Fruit fly (Drosophila melanogaster): Measurements from ENCODE around the gene CG42831.

Gene CG42831

dm6 chr3L:10827348-10827747 is 12.7 kb downstream of the CG42831 start:
- TF ChIP-seq fd96Ca (GFP tag; IDR thresholded peaks at IDR 0.05) (no peak), CG12605 (GFP tag; IDR thresholded peaks at IDR 0.05) (no peak), CG17806 (tag; optimal IDR thresholded peaks at IDR 0.05) (no peak), CG8159 (tag; optimal IDR thresholded peaks at IDR 0.05) (peak; percentile 31)

- TF ChIP-seq Pif1B (GFP tag; optimal IDR thresholded peaks at IDR 0.05), result no peak
- no peak for TF ChIP-seq Snoo (tag; optimal IDR thresholded peaks at IDR 0.05)
- no peak for TF ChIP-seq CG8301 (tag; optimal IDR thresholded peaks at IDR 0.05)
- no peak for TF ChIP-seq rn (GFP tag; IDR thresholded peaks at IDR 0.05)
- TF ChIP-seq CG17806 (tag; optimal IDR thresholded peaks at IDR 0.05), result no peak
- no peak for TF ChIP-seq CG4496 (GFP tag; IDR thresholded peaks at IDR 0.05)
- no peak for TF ChIP-seq gl (tag; optimal IDR thresholded peaks at IDR 0.05)
- no peak for TF ChIP-seq CG10348 (GFP tag; IDR thresholded peaks at IDR 0.05)
- no peak for TF ChIP-seq CG34367 (tag; optimal IDR thresholded peaks at IDR 0.05)
- TF ChIP-seq CG32121 (GFP tag; IDR thresholded peaks at IDR 0.05), result no peak
- no peak for TF ChIP-seq D1 (tag; optimal IDR thresholded peaks at IDR 0.05)
- no peak for TF ChIP-seq CG8159 (tag; optimal IDR thresholded peaks at IDR 0.05)
- TF ChIP-seq CG9948 (tag; optimal IDR thresholded peaks at IDR 0.05), result no peak
- no peak for TF ChIP-seq EcR (GFP tag; optimal IDR thresholded peaks at IDR 0.05)
Observed at dm6 chr3L:10829160-10829559, 14.5 kb downstream of the CG42831 start.

DNA sequence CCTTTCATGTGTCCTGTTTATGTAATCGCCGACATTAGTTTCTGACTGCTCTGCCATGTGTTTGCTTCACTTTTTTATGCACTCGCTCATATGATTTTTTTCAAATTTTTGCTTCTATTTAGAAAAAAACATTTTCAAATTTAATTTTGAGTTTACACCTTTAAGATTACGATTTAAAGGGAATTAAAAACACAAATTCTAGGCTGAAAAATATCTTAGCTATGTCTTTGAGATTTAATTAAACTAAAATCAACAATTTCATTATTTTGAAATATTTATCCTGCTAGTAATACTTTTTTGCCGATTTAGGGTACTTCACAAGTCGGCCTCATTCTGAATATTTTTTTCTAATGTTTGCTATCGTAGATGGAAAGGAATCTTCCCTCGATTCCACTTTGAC is 18.6 kb downstream of the CG42831 start:
- no peak for TF ChIP-seq Ets98B (GFP tag; IDR thresholded peaks at IDR 0.05)
- TF ChIP-seq CG12605 (GFP tag; IDR thresholded peaks at IDR 0.05), result no peak
- TF ChIP-seq D1 (tag; optimal IDR thresholded peaks at IDR 0.05), result no peak
- TF ChIP-seq CG14655 (GFP tag; optimal IDR thresholded peaks at IDR 0.05), result no peak
- TF ChIP-seq Pif1B (GFP tag; optimal IDR thresholded peaks at IDR 0.05), result no peak
- no peak for TF ChIP-seq CG8159 (tag; optimal IDR thresholded peaks at IDR 0.05)
- TF ChIP-seq Pif1A (GFP tag; optimal IDR thresholded peaks at IDR 0.05), result no peak
- no peak for TF ChIP-seq CG34367 (tag; optimal IDR thresholded peaks at IDR 0.05)

- no peak for TF ChIP-seq CG15710 (tag; optimal IDR thresholded peaks at IDR 0.05)
- no peak for TF ChIP-seq EcR (GFP tag; optimal IDR thresholded peaks at IDR 0.05)
- TF ChIP-seq fd96Ca (GFP tag; IDR thresholded peaks at IDR 0.05), result no peak
- TF ChIP-seq CG8159 (tag; optimal IDR thresholded peaks at IDR 0.05), result no peak
- no peak for TF ChIP-seq Pif1B (GFP tag; optimal IDR thresholded peaks at IDR 0.05)
- TF ChIP-seq CG8301 (tag; optimal IDR thresholded peaks at IDR 0.05), result no peak
- TF ChIP-seq CG12605 (GFP tag; IDR thresholded peaks at IDR 0.05), result no peak
- TF ChIP-seq CG32121 (GFP tag; IDR thresholded peaks at IDR 0.05), result no peak
- TF ChIP-seq rn (GFP tag; IDR thresholded peaks at IDR 0.05), result no peak
- TF ChIP-seq Pif1A (GFP tag; optimal IDR thresholded peaks at IDR 0.05), result no peak
- TF ChIP-seq CG13204 (GFP tag; optimal IDR thresholded peaks at IDR 0.05), result no peak
- no peak for TF ChIP-seq gl (tag; optimal IDR thresholded peaks at IDR 0.05)
- TF ChIP-seq CG14655 (GFP tag; optimal IDR thresholded peaks at IDR 0.05), result no peak
- TF ChIP-seq CG4496 (GFP tag; IDR thresholded peaks at IDR 0.05), result no peak
- no peak for TF ChIP-seq Ets98B (GFP tag; IDR thresholded peaks at IDR 0.05)
- TF ChIP-seq Snoo (tag; optimal IDR thresholded peaks at IDR 0.05), result no peak
- TF ChIP-seq CG10348 (GFP tag; IDR thresholded peaks at IDR 0.05), result no peak
- TF ChIP-seq CG9948 (tag; optimal IDR thresholded peaks at IDR 0.05), result no peak
Observed at dm6 chr3L:10835228-10835627, 20.6 kb downstream of the CG42831 start, which contains the start of gene tna. Gene tna (plus strand): TSS chr3L:10835528.

- TF ChIP-seq CG15710 (tag; optimal IDR thresholded peaks at IDR 0.05), result peak; percentile 72
- peak; percentile 69; the same call in 2 of the 3 replicates for TF ChIP-seq fd96Ca (GFP tag; IDR thresholded peaks at IDR 0.05)
- peak; percentile 68 for TF ChIP-seq CG14655 (GFP tag; optimal IDR thresholded peaks at IDR 0.05)
- TF ChIP-seq CG34367 (tag; optimal IDR thresholded peaks at IDR 0.05), result peak; percentile 58
- TF ChIP-seq CG8301 (tag; optimal IDR thresholded peaks at IDR 0.05), result peak; percentile 64
- TF ChIP-seq Snoo (tag; optimal IDR thresholded peaks at IDR 0.05), result peak; percentile 60
- TF ChIP-seq CG8159 (tag; optimal IDR thresholded peaks at IDR 0.05), result peak; percentile 68
- no peak for TF ChIP-seq CG13204 (GFP tag; optimal IDR thresholded peaks at IDR 0.05)
- peak; percentile 73 for TF ChIP-seq CG12605 (GFP tag; IDR thresholded peaks at IDR 0.05)
- TF ChIP-seq Ets98B (GFP tag; IDR thresholded peaks at IDR 0.05), result peak; percentile 78
- TF ChIP-seq CG9948 (tag; optimal IDR thresholded peaks at IDR 0.05), result peak; percentile 60
- TF ChIP-seq CG4496 (GFP tag; IDR thresholded peaks at IDR 0.05), result peak; percentile 80
- peak; percentile 78 for TF ChIP-seq CG17806 (tag; optimal IDR thresholded peaks at IDR 0.05)
- TF ChIP-seq Pif1A (GFP tag; optimal IDR thresholded peaks at IDR 0.05), result peak; percentile 65
- 0 out of 2 replicates have a peak, but pooled peaks have one; percentile 35 for TF ChIP-seq rn (GFP tag; IDR thresholded peaks at IDR 0.05)
- TF ChIP-seq Pif1B (GFP tag; optimal IDR thresholded peaks at IDR 0.05), result peak; percentile 58
- TF ChIP-seq CG10348 (GFP tag; IDR thresholded peaks at IDR 0.05), result no peak
- peak; percentile 74 for TF ChIP-seq CG32121 (GFP tag; IDR thresholded peaks at IDR 0.05)
- no peak for TF ChIP-seq D1 (tag; optimal IDR thresholded peaks at IDR 0.05)
- peak; percentile 34 for TF ChIP-seq gl (tag; optimal IDR thresholded peaks at IDR 0.05)
- TF ChIP-seq EcR (GFP tag; optimal IDR thresholded peaks at IDR 0.05), result no peak
Observed at dm6 chr3L:10837869-10838783, 23.5 kb downstream of the CG42831 start.

dm6 chr3L:10840867-10841266 is 26.2 kb downstream of the CG42831 start:
- TF ChIP-seq CG9948 (tag; optimal IDR thresholded peaks at IDR 0.05), result no peak
- TF ChIP-seq CG17806 (tag; optimal IDR thresholded peaks at IDR 0.05), result no peak
- no peak for TF ChIP-seq CG10348 (GFP tag; IDR thresholded peaks at IDR 0.05)
- no peak for TF ChIP-seq Ets98B (GFP tag; IDR thresholded peaks at IDR 0.05)

Data from whole organism, pupa.